Worm (Caenorhabditis elegans): ENCODE data around the gene R11.3.
A peak's percentile ranks its signal among the peaks of the same experiment; 100 is the strongest.

R11.3 gene

ce11 chrX:16147728-16148197, 51.3 kb downstream of the R11.3 start (continued):
- TF ChIP-seq ceh-6 (GFP tag; optimal IDR thresholded peaks at IDR 0.05) (peak; percentile 55), ceh-31 (tag; optimal IDR thresholded peaks at IDR 0.05) (peak; percentile 96), T23F11.4 (GFP tag; optimal IDR thresholded peaks at IDR 0.05) (peak; percentile 52), hlh-8 (tag; optimal IDR thresholded peaks at IDR 0.05) (peak; percentile 27), elt-4 (tag; optimal IDR thresholded peaks at IDR 0.05) (no peak), tbx-2 (tag; optimal IDR thresholded peaks at IDR 0.05) (peak; percentile 92), npax-4 (tag; optimal IDR thresholded peaks at IDR 0.05) (no peak), fkh-10 (GFP tag; optimal IDR thresholded peaks at IDR 0.05) (peak; percentile 70), ceh-22 (tag; optimal IDR thresholded peaks at IDR 0.05) (peak; percentile 60), pha-4 (tag; optimal IDR thresholded peaks at IDR 0.05) (no peak), ceh-2 (tag; optimal IDR thresholded peaks at IDR 0.05) (peak; percentile 66), syd-9 (tag; optimal IDR thresholded peaks at IDR 0.05) (peak; percentile 82), K02D7.2 (tag; optimal IDR thresholded peaks at IDR 0.05) (no peak), F13H6.1 (tag; optimal IDR thresholded peaks at IDR 0.05) (peak; percentile 77), K09A11.1 (tag; optimal IDR thresholded peaks at IDR 0.05; ENCODE audit: insufficient read depth) (no peak), ttx-3 (tag; optimal IDR thresholded peaks at IDR 0.05) (no peak), che-1 (tag; optimal IDR thresholded peaks at IDR 0.05) (peak; percentile 26), pros-1 (tag; optimal IDR thresholded peaks at IDR 0.05) (peak; percentile 72), ceh-9 (tag; optimal IDR thresholded peaks at IDR 0.05) (no peak), ceh-30 (tag; optimal IDR thresholded peaks at IDR 0.05) (peak; percentile 64), gmeb-2 (tag; optimal IDR thresholded peaks at IDR 0.05) (no peak), elt-2 (tag; optimal IDR thresholded peaks at IDR 0.05) (peak; percentile 19), unc-42 (tag; optimal IDR thresholded peaks at IDR 0.05) (peak; percentile 91), fax-1 (tag; optimal IDR thresholded peaks at IDR 0.05) (peak; percentile 36), unc-55 (GFP tag; optimal IDR thresholded peaks at IDR 0.05) (peak; percentile 89)

- TF ChIP-seq syd-9 (tag; optimal IDR thresholded peaks at IDR 0.05) (no peak), eyg-1 (tag; optimal IDR thresholded peaks at IDR 0.05) (no peak), che-1 (tag; optimal IDR thresholded peaks at IDR 0.05) (no peak), sdc-2 (tag; optimal IDR thresholded peaks at IDR 0.05) (no peak)
Measured at ce11 chrX:16146972-16147593, 52.0 kb downstream of the R11.3 start, which contains the start of gene F09C8.2. F09C8.2 (minus strand) TSS chrX:16147022.
